Worm (Caenorhabditis elegans): ENCODE results near the gene F55E10.4.

The F55E10.4 gene

ce11 chrX:8362379-8362778, 34.7 kb upstream of the F55E10.4 start:
- TF ChIP-seq dmd-4 (tag; optimal IDR thresholded peaks at IDR 0.05; ENCODE audit: borderline replicate concordance), result no peak
- no peak for TF ChIP-seq sox-4 (tag; optimal IDR thresholded peaks at IDR 0.05)
- no peak for TF ChIP-seq ceh-9 (tag; optimal IDR thresholded peaks at IDR 0.05)

ce11 chrX:8356305-8356704, 28.6 kb upstream of the F55E10.4 start:
- TF ChIP-seq ceh-24 (tag; optimal IDR thresholded peaks at IDR 0.05), result no peak
- no peak for TF ChIP-seq hlh-13 (GFP tag; optimal IDR thresholded peaks at IDR 0.05)
- TF ChIP-seq pha-2 (tag; optimal IDR thresholded peaks at IDR 0.05), result no peak
- TF ChIP-seq pag-3 (tag; optimal IDR thresholded peaks at IDR 0.05; ENCODE audit: borderline replicate concordance), result no peak
- TF ChIP-seq sox-2 (GFP tag; IDR thresholded peaks at IDR 0.05), result no peak
- no peak for TF ChIP-seq dve-1 (tag; optimal IDR thresholded peaks at IDR 0.05)
- no peak for TF ChIP-seq fkh-6 (tag; optimal IDR thresholded peaks at IDR 0.05)
- TF ChIP-seq K02D7.2 (tag; optimal IDR thresholded peaks at IDR 0.05), result no peak

ce11 chrX:8355350-8355749, 27.6 kb upstream of the F55E10.4 start:
- TF ChIP-seq hlh-6 (tag; optimal IDR thresholded peaks at IDR 0.05) (no peak), ceh-19 (GFP tag; optimal IDR thresholded peaks at IDR 0.05) (no peak), ceh-18 (tag; optimal IDR thresholded peaks at IDR 0.05) (no peak), dve-1 (tag; optimal IDR thresholded peaks at IDR 0.05) (no peak), elt-2 (tag; optimal IDR thresholded peaks at IDR 0.05) (no peak), che-1 (tag; optimal IDR thresholded peaks at IDR 0.05) (no peak), ceh-22 (tag; optimal IDR thresholded peaks at IDR 0.05) (no peak), syd-9 (tag; optimal IDR thresholded peaks at IDR 0.05) (no peak)

ce11 chrX:8354284-8354784, 26.6 kb upstream of the F55E10.4 start:
- TF ChIP-seq ztf-16 (tag; optimal IDR thresholded peaks at IDR 0.05) (no peak), dmd-4 (tag; optimal IDR thresholded peaks at IDR 0.05; ENCODE audit: borderline replicate concordance) (no peak), ceh-30 (tag; optimal IDR thresholded peaks at IDR 0.05) (no peak), hlh-8 (tag; optimal IDR thresholded peaks at IDR 0.05) (no peak), ceh-19 (GFP tag; optimal IDR thresholded peaks at IDR 0.05) (no peak)

- no peak for TF ChIP-seq ceh-14 (tag; optimal IDR thresholded peaks at IDR 0.05)
- no peak for TF ChIP-seq ceh-34 (tag; optimal IDR thresholded peaks at IDR 0.05)
- TF ChIP-seq fax-1 (tag; optimal IDR thresholded peaks at IDR 0.05), result no peak
- TF ChIP-seq K02D7.2 (tag; optimal IDR thresholded peaks at IDR 0.05), result no peak
- TF ChIP-seq pha-4 (tag; optimal IDR thresholded peaks at IDR 0.05), result no peak
- TF ChIP-seq ceh-24 (tag; optimal IDR thresholded peaks at IDR 0.05), result no peak
Measured at ce11 chrX:8350984-8351383, 23.3 kb upstream of the F55E10.4 start, which contains the start of gene npr-28. TSS of gene npr-28 (minus strand) at chrX:8351084.

- TF ChIP-seq ets-4 (tag; optimal IDR thresholded peaks at IDR 0.05), result no peak
- TF ChIP-seq hlh-6 (tag; optimal IDR thresholded peaks at IDR 0.05), result no peak
- no peak for TF ChIP-seq tbx-7 (tag; optimal IDR thresholded peaks at IDR 0.05)
- no peak for TF ChIP-seq unc-42 (tag; optimal IDR thresholded peaks at IDR 0.05)
- no peak for TF ChIP-seq pros-1 (tag; optimal IDR thresholded peaks at IDR 0.05)
- TF ChIP-seq sox-4 (tag; optimal IDR thresholded peaks at IDR 0.05), result no peak
- no peak for TF ChIP-seq pqm-1 (tag; optimal IDR thresholded peaks at IDR 0.05)
- no peak for TF ChIP-seq lin-11 (tag; optimal IDR thresholded peaks at IDR 0.05)
- no peak for TF ChIP-seq dmd-4 (tag; optimal IDR thresholded peaks at IDR 0.05; ENCODE audit: borderline replicate concordance)
- TF ChIP-seq C38D4.7 (GFP tag; optimal IDR thresholded peaks at IDR 0.05), result no peak
- no peak for TF ChIP-seq sdc-2 (tag; optimal IDR thresholded peaks at IDR 0.05)
- TF ChIP-seq hlh-8 (tag; optimal IDR thresholded peaks at IDR 0.05), result no peak
- TF ChIP-seq ceh-9 (tag; optimal IDR thresholded peaks at IDR 0.05), result no peak
- no peak for TF ChIP-seq ceh-24 (tag; optimal IDR thresholded peaks at IDR 0.05)
Measured at ce11 chrX:8346248-8346647, 18.5 kb upstream of the F55E10.4 start, which contains the start of gene drd-5. TSS of gene drd-5 (minus strand) at chrX:8346348.
